Fruit fly (Drosophila melanogaster) whole organism, embryonic: Measurements from ENCODE around the gene CG1640.

Experiments used
- CG13624 ChIP-seq: fragments of 200-800 bp; sonication (Bioruptor generic); optimal IDR thresholded peaks from 2 replicates; lab custom pipeline; 2016; ENCODE audit warnings: missing biosample characterization, missing genetic modification characterization
- CG8765 ChIP-seq: fragments of 200-800 bp; sonication (Bioruptor generic); IDR thresholded peaks from 2 replicates; pipeline ENCODE4 v1.3.6; 2022; ENCODE audit warnings: missing biosample characterization, missing genetic modification characterization
- Optix ChIP-seq: fragments of 200-800 bp; sonication (Bioruptor generic); IDR thresholded peaks from 3 replicates; pipeline ENCODE4 v1.3.6; 2022; ENCODE audit warnings: missing biosample characterization, missing genetic modification characterization
- z ChIP-seq: fragments of 200-800 bp; sonication (Bioruptor generic); IDR thresholded peaks from 3 replicates; pipeline ENCODE4 v1.3.6; 2022; ENCODE audit warnings: missing biosample characterization, missing genetic modification characterization

dm6 chrX:13374979-13375378 lies 4.6 kb downstream of the CG1640 start:
- TF ChIP-seq CG13624 (GFP tag; lab: Kevin White, UChicago) (no peak), Optix (GFP tag; lab: Robert Waterston, UW) (no peak), z (no peak), CG8765 (GFP tag; lab: Robert Waterston, UW) (no peak)
